Worm (Caenorhabditis elegans) whole organism, L4/young adult: ENCODE data around the gene arrd-3.

Source experiments
- W03F9.2 ChIP-seq: fragments of 150-350 bp; optimal IDR thresholded peaks from 2 replicates; lab custom pipeline; 2014; ENCODE audit warnings: missing biosample characterization, missing genetic modification characterization
- dao-5 ChIP-seq: sonication (generic microtip); optimal IDR thresholded peaks from 2 replicates; lab custom pipeline; 2016; ENCODE audit warnings: missing genotype, missing genetic modification characterization, moderate library complexity, missing compliant biosample characterization
- him-1 ChIP-seq: sonication (generic microtip); optimal IDR thresholded peaks from 2 replicates; lab custom pipeline; 2016; ENCODE audit warnings: missing genotype, missing genetic modification reagents, missing genetic modification characterization, missing compliant biosample characterization

- TF ChIP-seq W03F9.2 (tag; lab: Kevin White, UChicago) (no peak), dao-5 (tag; lab: Kevin White, UChicago) (no peak), him-1 (tag; lab: Kevin White, UChicago) (no peak)
Observed at ce11 chrII:9378174-9378573, 34.2 kb upstream of the arrd-3 start.
